Worm (Caenorhabditis elegans): Measurements from ENCODE around the gene lron-2.

ce11 chrV:9272624-9273023, 14.7 kb downstream of the lron-2 start:
- TF ChIP-seq zag-1 (tag; optimal IDR thresholded peaks at IDR 0.05) = no peak
- TF ChIP-seq pha-4 (tag; optimal IDR thresholded peaks at IDR 0.05) = no peak
- TF ChIP-seq unc-62 (GFP tag; optimal IDR thresholded peaks at IDR 0.05) = no peak
- TF ChIP-seq jun-1 (tag; optimal IDR thresholded peaks at IDR 0.05) = no peak

All from whole organism, L3 larva.